Fruit fly (Drosophila melanogaster) Kc167 (cell line): ENCODE measurements around the gene CG2533.

Experiments used
- Myc ChIP-seq: fragments of >200 bp; optimal IDR thresholded peaks from 2 replicates; lab custom pipeline; 2017; ENCODE audit warnings: missing external identifiers
- Sin3A ChIP-seq: fragments of >200 bp; optimal IDR thresholded peaks from 2 replicates; lab custom pipeline; 2018; ENCODE audit warnings: missing external identifiers
- h ChIP-seq: fragments of >200 bp; optimal IDR thresholded peaks from 3 replicates; lab custom pipeline; 2018; ENCODE audit warnings: missing external identifiers
- insv ChIP-seq: fragments of >200 bp; optimal IDR thresholded peaks from 3 replicates; lab custom pipeline; 2018; ENCODE audit warnings: missing external identifiers
- psq ChIP-seq: fragments of >200 bp; optimal IDR thresholded peaks from 2 replicates; lab custom pipeline; 2017; ENCODE audit warnings: missing external identifiers

DNA sequence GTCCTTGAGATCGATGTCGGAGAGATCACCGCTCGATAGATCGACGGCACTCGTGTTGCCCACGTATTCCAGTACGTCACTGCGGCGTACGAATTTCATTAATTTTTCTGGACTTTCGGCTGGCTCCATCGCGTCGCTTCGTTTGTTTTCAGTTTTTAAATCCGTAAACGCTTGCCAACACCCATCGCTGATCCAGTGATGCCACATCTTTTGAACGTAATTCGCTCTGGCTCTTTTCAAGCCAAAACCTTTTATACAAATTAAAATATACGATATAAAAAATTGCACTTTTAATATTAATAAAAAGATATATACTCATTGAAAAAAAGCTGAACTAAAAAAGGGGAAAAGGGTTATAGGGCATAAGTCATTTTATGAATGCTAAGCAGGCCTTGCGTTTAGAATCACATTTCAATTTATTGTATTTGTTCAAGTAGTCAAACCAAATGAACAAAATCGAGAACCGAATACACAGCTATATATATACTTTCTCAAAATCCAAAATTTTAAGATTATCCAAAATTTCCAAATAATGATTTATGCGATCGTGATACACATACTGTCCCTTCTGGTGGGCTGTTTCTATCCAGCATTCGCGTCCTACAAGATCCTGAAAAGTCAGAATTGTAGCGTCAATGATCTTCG, 31.6 kb downstream of the CG2533 start, which contains the start of the genes Kmn1 and Reepl1:
- TF ChIP-seq psq, result no peak
- TF ChIP-seq Sin3A (lab: Kevin White, UChicago), result no peak
- no peak for TF ChIP-seq h
- no peak for TF ChIP-seq Myc (lab: Kevin White, UChicago)
- no peak for TF ChIP-seq insv (lab: Kevin White, UChicago)
